Fruit fly (Drosophila melanogaster) whole organism, embryonic: Measurements from ENCODE around the gene CG2841.

Experiments
- CG10321 ChIP-seq: fragments of 200-800 bp; sonication (Bioruptor generic); IDR thresholded peaks from 2 replicates; pipeline ENCODE4 v1.3.6; 2022; ENCODE audit warnings: missing biosample characterization, missing genetic modification characterization
- CG11560 ChIP-seq: fragments of 200-800 bp; sonication (Bioruptor generic); IDR thresholded peaks from 3 replicates; pipeline ENCODE4 v1.3.6; 2022; ENCODE audit warnings: missing biosample characterization, missing genetic modification characterization
- CG12299 ChIP-seq: fragments of 200-800 bp; sonication (Bioruptor generic); optimal IDR thresholded peaks from 2 replicates; lab custom pipeline; 2018; ENCODE audit warnings: missing biosample characterization, mild to moderate bottlenecking, missing genetic modification characterization
- CG13624 ChIP-seq: fragments of 200-800 bp; sonication (Bioruptor generic); optimal IDR thresholded peaks from 2 replicates; lab custom pipeline; 2016; ENCODE audit warnings: missing biosample characterization, missing genetic modification characterization
- CG15601 ChIP-seq: fragments of 200-800 bp; sonication (Bioruptor generic); optimal IDR thresholded peaks from 3 replicates; lab custom pipeline; 2019; ENCODE audit warnings: missing biosample characterization, mild to moderate bottlenecking, missing genetic modification characterization, moderate library complexity
- CG16863 ChIP-seq: fragments of 200-800 bp; sonication (Bioruptor generic); optimal IDR thresholded peaks from 3 replicates; lab custom pipeline; 2016; ENCODE audit warnings: missing biosample characterization, missing genetic modification characterization
- CG18764 ChIP-seq: fragments of 200-800 bp; sonication (Bioruptor generic); optimal IDR thresholded peaks from 3 replicates; lab custom pipeline; 2016; ENCODE audit warnings: missing biosample characterization, missing genetic modification characterization
- CG2116 ChIP-seq: fragments of 200-800 bp; sonication (Bioruptor generic); optimal IDR thresholded peaks from 3 replicates; lab custom pipeline; 2018; ENCODE audit warnings: missing biosample characterization, mild to moderate bottlenecking, missing genetic modification characterization
- CG2199 ChIP-seq: fragments of 200-800 bp; sonication (Bioruptor generic); IDR thresholded peaks from 3 replicates; pipeline ENCODE4 v1.3.6; 2022; ENCODE audit warnings: missing biosample characterization, missing genetic modification characterization
- CG2875 ChIP-seq: fragments of 200-800 bp; sonication (Bioruptor generic); optimal IDR thresholded peaks from 2 replicates; lab custom pipeline; 2017; ENCODE audit warnings: missing biosample characterization, mild to moderate bottlenecking, missing genetic modification characterization, missing genetic modification reagents
- CG3847 ChIP-seq: fragments of 200-800 bp; sonication (Bioruptor generic); IDR thresholded peaks from 2 replicates; pipeline ENCODE4 v1.3.6; 2022; ENCODE audit warnings: missing biosample characterization, missing genetic modification characterization
- CG43689 ChIP-seq: fragments of 200-800 bp; sonication (Bioruptor generic); IDR thresholded peaks from 2 replicates; pipeline ENCODE4 v1.3.6; 2022; ENCODE audit warnings: missing biosample characterization, missing genetic modification characterization
- CG5180 ChIP-seq: fragments of 200-800 bp; sonication (Bioruptor generic); optimal IDR thresholded peaks from 3 replicates; lab custom pipeline; 2017; ENCODE audit warnings: missing biosample characterization, missing genetic modification characterization, mild to moderate bottlenecking, moderate library complexity, missing genetic modification reagents
- CG6175 ChIP-seq: fragments of 200-800 bp; sonication (Bioruptor generic); IDR thresholded peaks from 3 replicates; pipeline ENCODE4 v1.3.6; 2022; ENCODE audit warnings: missing biosample characterization, missing genetic modification characterization
- CG6689 ChIP-seq: fragments of 200-800 bp; sonication (Bioruptor generic); IDR thresholded peaks from 2 replicates; pipeline ENCODE4 v1.3.6; 2022; ENCODE audit warnings: missing biosample characterization, missing genetic modification characterization
- CG7556 ChIP-seq: fragments of 200-800 bp; sonication (Bioruptor generic); optimal IDR thresholded peaks from 2 replicates; lab custom pipeline; 2017; ENCODE audit warnings: missing biosample characterization, mild to moderate bottlenecking, missing genetic modification characterization
- CG7786 ChIP-seq: fragments of 200-800 bp; sonication (Bioruptor generic); optimal IDR thresholded peaks from 2 replicates; lab custom pipeline; 2016; ENCODE audit warnings: missing biosample characterization, missing genetic modification characterization
- CG7928 ChIP-seq: fragments of 200-800 bp; sonication (Bioruptor generic); optimal IDR thresholded peaks from 2 replicates; lab custom pipeline; 2017; ENCODE audit warnings: missing biosample characterization, mild to moderate bottlenecking, missing genetic modification characterization
- CG8478 ChIP-seq: fragments of >200 bp; optimal IDR thresholded peaks from 2 replicates; lab custom pipeline; 2018
- Chrac-16 ChIP-seq: fragments of 200-800 bp; sonication (Bioruptor generic); optimal IDR thresholded peaks from 3 replicates; lab custom pipeline; 2016; ENCODE audit warnings: missing biosample characterization, missing genetic modification characterization
- Dad ChIP-seq: fragments of 200-800 bp; sonication (Bioruptor generic); optimal IDR thresholded peaks from 3 replicates; lab custom pipeline; 2016; ENCODE audit warnings: missing biosample characterization, missing genetic modification characterization
- ERR ChIP-seq: fragments of 200-800 bp; sonication (Bioruptor generic); optimal IDR thresholded peaks from 2 replicates; lab custom pipeline; 2016; ENCODE audit warnings: missing biosample characterization, missing genetic modification characterization
- Fer1 ChIP-seq: fragments of 200-800 bp; sonication (Bioruptor generic); optimal IDR thresholded peaks from 2 replicates; lab custom pipeline; 2017; ENCODE audit warnings: missing biosample characterization, mild to moderate bottlenecking, missing genetic modification characterization
- Lpt ChIP-seq: fragments of >200 bp; optimal IDR thresholded peaks from 2 replicates; lab custom pipeline; 2018; ENCODE audit warnings: missing biosample characterization, missing genetic modification characterization
- MESR4 ChIP-seq: fragments of 200-800 bp; sonication (Bioruptor generic); optimal IDR thresholded peaks from 2 replicates; lab custom pipeline; 2018; ENCODE audit warnings: missing biosample characterization, mild to moderate bottlenecking, missing genetic modification characterization, moderate library complexity
- Oaz ChIP-seq: fragments of 200-800 bp; sonication (Bioruptor generic); IDR thresholded peaks from 2 replicates; pipeline ENCODE4 v1.3.6; 2022; ENCODE audit warnings: missing biosample characterization, missing genetic modification characterization
- Optix ChIP-seq: fragments of 200-800 bp; sonication (Bioruptor generic); IDR thresholded peaks from 3 replicates; pipeline ENCODE4 v1.3.6; 2022; ENCODE audit warnings: missing biosample characterization, missing genetic modification characterization
- Sin3A ChIP-seq: fragments of >200 bp; optimal IDR thresholded peaks from 2 replicates; lab custom pipeline; 2018
- Stat92E ChIP-seq, 3 experiments: fragments of >200 bp in 2 of 3; fragments of 200-800 bp in 1 of 3; sonication (Bioruptor generic) in 1 of 3; optimal IDR thresholded peaks; 2 replicates each; lab custom pipeline; 2017 to 2019; ENCODE audit warnings: missing biosample characterization in 3 of 3, missing genetic modification characterization in 3 of 3, mild to moderate bottlenecking in 1 of 3, moderate library complexity in 1 of 3
- Taf1 ChIP-seq: fragments of 200-800 bp; sonication (Bioruptor generic); IDR thresholded peaks from 2 replicates; pipeline ENCODE4 v1.3.6; 2022; ENCODE audit warnings: missing biosample characterization, missing genetic modification characterization
- ap ChIP-seq: fragments of 200-800 bp; sonication (Bioruptor generic); IDR thresholded peaks from 2 replicates; pipeline ENCODE4 v1.3.6; 2022; ENCODE audit warnings: missing biosample characterization, missing genetic modification characterization
- ara ChIP-seq: fragments of 200-800 bp; sonication (Bioruptor generic); IDR thresholded peaks from 2 replicates; pipeline ENCODE4 v1.3.6; 2022; ENCODE audit warnings: missing biosample characterization, missing genetic modification characterization
- btn ChIP-seq: fragments of 200-800 bp; sonication (Bioruptor generic); optimal IDR thresholded peaks from 2 replicates; lab custom pipeline; 2016; ENCODE audit warnings: missing biosample characterization, missing genetic modification characterization
- chinmo ChIP-seq: fragments of 200-800 bp; sonication (Bioruptor generic); IDR thresholded peaks from 4 replicates; pipeline ENCODE4 v1.3.6; 2022; ENCODE audit warnings: missing biosample characterization, missing genetic modification characterization; ENCODE audit not compliant: partially characterized antibody
- gcm ChIP-seq: fragments of 200-800 bp; sonication (Bioruptor generic); optimal IDR thresholded peaks from 2 replicates; lab custom pipeline; 2019; ENCODE audit warnings: missing biosample characterization, mild to moderate bottlenecking, missing genetic modification characterization, moderate library complexity
- gt ChIP-seq: fragments of 200-800 bp; sonication (Bioruptor generic); IDR thresholded peaks from 2 replicates; pipeline ENCODE4 v1.3.6; 2022; ENCODE audit warnings: missing biosample characterization, missing genetic modification characterization
- kni ChIP-seq: fragments of 200-800 bp; sonication (Bioruptor generic); optimal IDR thresholded peaks from 3 replicates; lab custom pipeline; 2017; ENCODE audit warnings: mild to moderate bottlenecking, missing biosample characterization, missing genetic modification reagents, missing genetic modification characterization
- lov ChIP-seq, 2 experiments: fragments of 200-800 bp in 1 of 2; fragments of >200 bp in 1 of 2; sonication (Bioruptor generic) in 1 of 2; IDR thresholded peaks in 1 of 2; optimal IDR thresholded peaks in 1 of 2; 2 replicates in 1 of 2; 3 replicates in 1 of 2; pipeline versions ENCODE4 v1.3.6 to Lab custom; 2017 to 2022; ENCODE audit warnings: missing biosample characterization in 1 of 2, missing genetic modification characterization in 1 of 2
- org-1 ChIP-seq: fragments of 200-800 bp; sonication (Bioruptor generic); optimal IDR thresholded peaks from 2 replicates; lab custom pipeline; 2017; ENCODE audit warnings: missing biosample characterization, missing genetic modification characterization
- otp ChIP-seq: fragments of 200-800 bp; sonication (Bioruptor generic); IDR thresholded peaks from 3 replicates; pipeline ENCODE4, ENCODE4 v1.3.6; 2022; ENCODE audit warnings: missing biosample characterization, missing genetic modification characterization
- pros ChIP-seq: fragments of 200-800 bp; sonication (Bioruptor generic); optimal IDR thresholded peaks from 3 replicates; lab custom pipeline; 2019; ENCODE audit warnings: missing biosample characterization, mild to moderate bottlenecking, missing genetic modification characterization, moderate library complexity
- scrt ChIP-seq: fragments of 200-800 bp; sonication (Bioruptor generic); optimal IDR thresholded peaks from 2 replicates; lab custom pipeline; 2018; ENCODE audit warnings: missing biosample characterization, mild to moderate bottlenecking, missing genetic modification characterization, moderate library complexity
- tgo ChIP-seq: fragments of 200-800 bp; sonication (Bioruptor generic); IDR thresholded peaks from 3 replicates; pipeline ENCODE4 v1.3.6; 2022; ENCODE audit warnings: missing biosample characterization, missing genetic modification characterization
- tna ChIP-seq: fragments of 200-800 bp; sonication (Bioruptor generic); IDR thresholded peaks from 2 replicates; pipeline ENCODE4 v1.3.6; 2022; ENCODE audit warnings: missing biosample characterization, missing genetic modification characterization; ENCODE audit not compliant: partially characterized antibody
- trem ChIP-seq: fragments of 200-800 bp; optimal IDR thresholded peaks from 3 replicates; lab custom pipeline; 2019; ENCODE audit warnings: missing biosample characterization, mild to moderate bottlenecking, missing genetic modification characterization, moderate library complexity
- ttk ChIP-seq: fragments of 200-800 bp; sonication (Bioruptor generic); IDR thresholded peaks from 2 replicates; pipeline ENCODE4 v2.1.2; 2022; ENCODE audit warnings: missing biosample characterization, missing genetic modification characterization
- vvl ChIP-seq: fragments of 200-800 bp; sonication (Bioruptor generic); IDR thresholded peaks from 2 replicates; pipeline ENCODE4 v1.3.6; 2022; ENCODE audit warnings: missing biosample characterization, missing genetic modification characterization
- zen2 ChIP-seq: fragments of 200-800 bp; sonication (Bioruptor generic); IDR thresholded peaks from 3 replicates; pipeline ENCODE4 v1.3.6; 2022; ENCODE audit warnings: missing biosample characterization, missing genetic modification characterization; ENCODE audit not compliant: partially characterized antibody

Gene CG2841

DNA sequence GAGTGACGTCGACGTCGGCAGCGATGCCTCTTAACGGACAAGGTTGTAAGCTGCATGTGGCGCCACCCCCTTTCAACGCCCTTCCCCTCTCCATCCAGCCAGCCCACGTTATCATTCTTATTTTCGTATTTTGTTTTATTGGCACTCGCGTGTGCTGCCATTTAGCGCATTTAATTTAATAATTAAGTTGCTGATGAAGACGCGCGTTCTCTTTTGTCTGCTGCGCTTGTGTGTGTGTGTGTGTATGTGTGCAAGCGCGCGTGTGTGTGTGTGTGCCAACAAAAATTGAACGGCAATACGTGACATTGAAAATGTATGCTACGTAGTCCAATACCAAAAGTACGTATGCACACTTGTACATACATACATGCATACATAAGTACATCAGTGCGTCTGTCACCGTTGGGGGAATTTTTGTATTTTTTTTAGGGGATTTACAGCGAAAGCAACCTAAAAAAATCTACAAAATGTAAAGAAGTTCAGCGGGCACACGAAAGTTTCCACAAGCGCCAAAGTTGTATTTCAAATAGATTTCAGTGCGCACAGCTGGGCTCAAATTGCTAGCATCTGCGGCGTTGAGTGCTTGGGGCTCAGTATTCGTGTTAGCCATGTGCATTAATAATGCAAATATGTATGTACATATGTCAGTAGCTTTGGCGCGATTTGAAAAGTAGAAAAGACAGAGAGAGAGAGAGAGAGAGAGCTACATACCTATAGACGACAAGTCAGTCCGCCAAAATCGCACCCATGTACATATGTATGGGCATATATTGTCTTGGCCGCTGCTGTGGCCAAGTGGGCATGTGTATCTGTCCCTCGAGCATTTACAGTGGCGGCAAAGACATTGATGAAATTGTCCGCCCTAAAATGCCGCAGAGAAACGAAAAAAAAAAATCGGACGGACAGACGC is 64.3 kb downstream of the CG2841 start (continued):
- TF ChIP-seq CG13624 (GFP tag; lab: Kevin White, UChicago) (peak; percentile 81), CG6689 (peak; percentile 90), scrt (GFP tag; lab: Kevin White, UChicago) (peak; percentile 60), CG2875 (peak; percentile 80), Oaz (GFP tag; lab: Robert Waterston, UW) (peak; percentile 82), Chrac-16 (GFP tag; lab: Kevin White, UChicago) (peak; percentile 75), CG10321 (GFP tag; lab: Robert Waterston, UW) (0 out of 2 replicates have a peak, but pooled peaks have one; percentile 56), ara (GFP tag; lab: Robert Waterston, UW) (peak; percentile 87), btn (GFP tag; lab: Kevin White, UChicago) (peak; percentile 50), ttk (peak; percentile 83), gt (GFP tag; lab: Robert Waterston, UW) (peak; percentile 74), CG7556 (GFP tag; lab: Kevin White, UChicago) (peak; percentile 78), trem (tag; lab: Kevin White, UChicago) (peak; percentile 57), Sin3A (no peak), lov (optimal IDR thresholded peaks at IDR 0.05; lab: Kevin White, UChicago) (no peak), lov (GFP tag; IDR thresholded peaks at IDR 0.05; lab: Robert Waterston, UW) (peak; percentile 76; the same call in 1 of the 3 replicates), CG2116 (GFP tag; lab: Kevin White, UChicago) (peak; percentile 49), kni (GFP tag; lab: Kevin White, UChicago) (peak; percentile 57), CG16863 (GFP tag; lab: Kevin White, UChicago) (peak; percentile 80), Taf1 (peak; percentile 37; the same call in 1 of the 2 replicates), gcm (GFP tag; lab: Kevin White, UChicago) (peak; percentile 76), Fer1 (GFP tag; lab: Kevin White, UChicago) (peak; percentile 80), CG11560 (tag; lab: Robert Waterston, UW) (peak; percentile 66), zen2 (GFP tag; lab: Robert Waterston, UW) (no peak), Stat92E (GFP tag; optimal IDR thresholded peaks at IDR 0.05; lab: Kevin White, UChicago) (peak in 1 of 3 experiments; percentile 23), org-1 (GFP tag; lab: Kevin White, UChicago) (peak; percentile 85), vvl (GFP tag; lab: Robert Waterston, UW) (peak; percentile 91), tna (GFP tag; lab: Robert Waterston, UW) (no peak), pros (no peak), CG43689 (GFP tag; lab: Robert Waterston, UW) (0 out of 2 replicates have a peak, but pooled peaks have one; percentile 18), otp (peak; percentile 65; the same call in 1 of the 3 replicates), CG7928 (peak; percentile 20), Lpt (GFP tag; lab: Kevin White, UChicago) (no peak), CG6175 (GFP tag; lab: Robert Waterston, UW) (peak; percentile 23; the same call in 1 of the 3 replicates), tgo (GFP tag; lab: Robert Waterston, UW) (peak; percentile 82; the same call in 2 of the 3 replicates), CG12299 (tag; lab: Kevin White, UChicago) (peak; percentile 53), CG7786 (GFP tag; lab: Kevin White, UChicago) (peak; percentile 82), Optix (GFP tag; lab: Robert Waterston, UW) (peak; percentile 78; the same call in 2 of the 3 replicates), CG15601 (peak; percentile 76), ap (GFP tag; lab: Robert Waterston, UW) (peak; percentile 61), CG2199 (GFP tag; lab: Robert Waterston, UW) (peak; percentile 85; the same call in 2 of the 3 replicates), CG8478 (lab: Kevin White, UChicago) (no peak), Dad (peak; percentile 75), CG18764 (GFP tag; lab: Kevin White, UChicago) (peak; percentile 71), CG5180 (peak; percentile 70), MESR4 (GFP tag; lab: Kevin White, UChicago) (peak; percentile 11), chinmo (GFP tag; lab: Robert Waterston, UW) (peak; percentile 83), CG3847 (GFP tag; lab: Robert Waterston, UW) (peak; percentile 61), ERR (GFP tag; lab: Kevin White, UChicago) (peak; percentile 32)
